Worm (Caenorhabditis elegans) whole organism, L4 larva: Measurements from ENCODE around the gene Y51A2B.6.

Experiments
- D1046.2 ChIP-seq: fragments of 200-800 bp; sonication (Bioruptor generic); IDR thresholded peaks from 2 replicates; pipeline ENCODE4 v1.3.6; 2022; ENCODE audit warnings: missing genetic modification characterization, missing compliant biosample characterization
- F26F4.8 ChIP-seq: fragments of 200-800 bp; sonication (Bioruptor generic); conservative IDR thresholded peaks from 2 replicates; pipeline ENCODE4 v1.3.6; 2022; ENCODE audit warnings: missing genetic modification characterization, missing compliant biosample characterization
- F37D6.2 ChIP-seq: sonication (generic microtip); optimal IDR thresholded peaks from 2 replicates; lab custom pipeline; 2016; ENCODE audit warnings: mild to moderate bottlenecking, missing genetic modification characterization, missing compliant biosample characterization
- F49E8.2 ChIP-seq: sonication (generic microtip); optimal IDR thresholded peaks from 2 replicates; lab custom pipeline; 2016; ENCODE audit warnings: missing compliant biosample characterization, mild to moderate bottlenecking, missing genetic modification characterization, borderline replicate concordance
- T20F7.1 ChIP-seq: fragments of 200-800 bp; sonication (Bioruptor generic); optimal IDR thresholded peaks from 2 replicates; lab custom pipeline; 2018; ENCODE audit warnings: mild to moderate bottlenecking, missing genetic modification characterization, missing compliant biosample characterization
- Y105C5A.15 ChIP-seq: fragments of 200-800 bp; sonication (Bioruptor generic); IDR thresholded peaks from 2 replicates; pipeline ENCODE4 v1.3.6; 2022; ENCODE audit warnings: missing genetic modification characterization, missing compliant biosample characterization
- Y48G9A.11 ChIP-seq: fragments of 200-800 bp; sonication (Bioruptor generic); IDR thresholded peaks from 2 replicates; pipeline ENCODE4 v1.3.6; 2022; ENCODE audit warnings: missing genetic modification reagents, missing genetic modification characterization, missing compliant biosample characterization
- Y5F2A.4 ChIP-seq: fragments of 200-800 bp; sonication (Bioruptor generic); optimal IDR thresholded peaks from 2 replicates; lab custom pipeline; 2018; ENCODE audit warnings: mild to moderate bottlenecking, missing genetic modification characterization, missing compliant biosample characterization
- Y75B8A.6 ChIP-seq: fragments of 200-800 bp; sonication (Bioruptor generic); IDR thresholded peaks from 2 replicates; pipeline ENCODE4 v1.3.6; 2022; ENCODE audit warnings: missing genetic modification reagents, missing genetic modification characterization, missing compliant biosample characterization
- aha-1 ChIP-seq: fragments of 150-350 bp; peaks from one replicate; lab custom pipeline; 2014; ENCODE audit warnings: missing biosample characterization, missing genetic modification characterization
- ceh-44 ChIP-seq: fragments of 200-800 bp; sonication (Bioruptor generic); IDR thresholded peaks from 2 replicates; pipeline ENCODE4 v1.3.6; 2022; ENCODE audit warnings: missing genetic modification reagents, missing genetic modification characterization, missing compliant biosample characterization
- daf-16 ChIP-seq, 3 experiments: sonication (generic microtip); optimal IDR thresholded peaks; 2 replicates each; lab custom pipeline; 2016 to 2017; ENCODE audit warnings: missing genetic modification characterization in 3 of 3, missing genetic modification reagents in 3 of 3, mild to moderate bottlenecking in 2 of 3, missing compliant biosample characterization in 2 of 3, missing biosample characterization in 1 of 3, moderate library complexity in 1 of 3
- dmd-6 ChIP-seq: fragments of 200-800 bp; sonication (Bioruptor generic); IDR thresholded peaks from 2 replicates; pipeline ENCODE4 v1.3.6; 2022; ENCODE audit warnings: missing genetic modification reagents, missing genetic modification characterization, missing compliant biosample characterization
- duxl-1 ChIP-seq: sonication (generic microtip); optimal IDR thresholded peaks from 2 replicates; lab custom pipeline; 2016; ENCODE audit warnings: mild to moderate bottlenecking, missing genetic modification characterization, moderate library complexity, missing compliant biosample characterization; ENCODE audit not compliant: poor library complexity
- dve-1 ChIP-seq: sonication (generic microtip); optimal IDR thresholded peaks from 2 replicates; lab custom pipeline; 2017; ENCODE audit warnings: antibody characterized with exemption, mild to moderate bottlenecking, missing genetic modification characterization, missing compliant biosample characterization; ENCODE audit not compliant: insufficient read depth
- egl-27 ChIP-seq: sonication (generic microtip); optimal IDR thresholded peaks from 3 replicates; lab custom pipeline; 2017; ENCODE audit warnings: missing biosample characterization, missing genetic modification reagents, missing genetic modification characterization
- fos-1 ChIP-seq: fragments of 150-350 bp; optimal IDR thresholded peaks from 2 replicates; lab custom pipeline; 2014; ENCODE audit warnings: missing biosample characterization, missing genetic modification characterization
- hmg-1.1 ChIP-seq: fragments of 200-800 bp; sonication (Bioruptor generic); IDR thresholded peaks from 2 replicates; pipeline ENCODE4 v1.3.6; 2022; ENCODE audit warnings: missing genetic modification reagents, missing genetic modification characterization, missing compliant biosample characterization
- lin-13 ChIP-seq: fragments of 150-350 bp; optimal IDR thresholded peaks from 2 replicates; lab custom pipeline; 2014; ENCODE audit warnings: missing biosample characterization, missing genetic modification reagents, missing genetic modification characterization
- lin-15B ChIP-seq: fragments of 150-350 bp; sonication (generic microtip); optimal IDR thresholded peaks from 3 replicates; lab custom pipeline; 2014; ENCODE audit warnings: missing biosample characterization, missing genetic modification characterization
- lin-39 ChIP-seq: fragments of 150-350 bp; optimal IDR thresholded peaks from 2 replicates; lab custom pipeline; 2014; ENCODE audit warnings: missing biosample characterization, missing genetic modification reagents, missing genetic modification characterization
- lir-3 ChIP-seq: sonication (generic microtip); optimal IDR thresholded peaks from 2 replicates; lab custom pipeline; 2016; ENCODE audit warnings: mild to moderate bottlenecking, missing genetic modification characterization, missing compliant biosample characterization
- lsy-2 ChIP-seq, 2 experiments: fragments of 150-350 bp in 1 of 2; sonication (generic microtip) in 1 of 2; optimal IDR thresholded peaks; 2 replicates each; lab custom pipeline; 2014 to 2017; ENCODE audit warnings: missing biosample characterization in 2 of 2, missing genetic modification characterization in 2 of 2
- madf-5 ChIP-seq, 2 experiments: fragments of 200-800 bp; sonication (Bioruptor generic); IDR thresholded peaks; 2 replicates each; pipeline ENCODE4 v1.3.6; 2022; ENCODE audit warnings: missing compliant biosample characterization in 2 of 2, missing genetic modification characterization in 2 of 2
- mdl-1 ChIP-seq, 2 experiments: fragments of 150-350 bp in 1 of 2; sonication (generic microtip) in 1 of 2; optimal IDR thresholded peaks; 2 replicates each; lab custom pipeline; 2014 to 2017; ENCODE audit warnings: missing biosample characterization in 2 of 2, missing genetic modification characterization in 2 of 2
- nhr-102 ChIP-seq: sonication (generic microtip); optimal IDR thresholded peaks from 2 replicates; lab custom pipeline; 2016; ENCODE audit warnings: mild to moderate bottlenecking, missing genetic modification characterization, moderate library complexity, missing compliant biosample characterization
- nhr-25 ChIP-seq: sonication (generic microtip); optimal IDR thresholded peaks from 2 replicates; lab custom pipeline; 2017; ENCODE audit warnings: missing genetic modification characterization, mild to moderate bottlenecking, missing compliant biosample characterization, antibody characterized with exemption, moderate library complexity, borderline replicate concordance; ENCODE audit not compliant: insufficient read depth
- nhr-28 ChIP-seq: fragments of 150-350 bp; optimal IDR thresholded peaks from 2 replicates; lab custom pipeline; 2014; ENCODE audit warnings: missing biosample characterization, missing genetic modification characterization
- nhr-48 ChIP-seq: sonication (generic microtip); optimal IDR thresholded peaks from 2 replicates; lab custom pipeline; 2016; ENCODE audit warnings: mild to moderate bottlenecking, missing genetic modification characterization, missing compliant biosample characterization
- nhr-6 ChIP-seq: fragments of 150-350 bp; optimal IDR thresholded peaks from 2 replicates; lab custom pipeline; 2014; ENCODE audit warnings: missing biosample characterization, missing genetic modification characterization
- pqm-1 ChIP-seq: sonication (generic microtip); optimal IDR thresholded peaks from 2 replicates; lab custom pipeline; 2017; ENCODE audit warnings: missing biosample characterization, missing genetic modification characterization
- rbr-2 ChIP-seq: sonication (generic microtip); optimal IDR thresholded peaks from 2 replicates; lab custom pipeline; 2016; ENCODE audit warnings: missing genotype, missing genetic modification characterization, missing compliant biosample characterization
- saeg-2 ChIP-seq: fragments of 200-800 bp; sonication (Bioruptor generic); IDR thresholded peaks from 2 replicates; pipeline ENCODE4 v1.3.6; 2022; ENCODE audit warnings: missing genetic modification reagents, missing genetic modification characterization, missing compliant biosample characterization
- snpc-1.2 ChIP-seq: fragments of 200-800 bp; sonication (Bioruptor generic); IDR thresholded peaks from 2 replicates; pipeline ENCODE4 v1.3.6; 2022; ENCODE audit warnings: missing genetic modification reagents, missing genetic modification characterization, missing compliant biosample characterization
- spr-3 ChIP-seq: fragments of 200-800 bp; sonication (Bioruptor generic); optimal IDR thresholded peaks from 2 replicates; lab custom pipeline; 2018; ENCODE audit warnings: mild to moderate bottlenecking, missing genetic modification characterization, missing compliant biosample characterization
- tag-97 ChIP-seq: fragments of 200-800 bp; sonication (Bioruptor generic); IDR thresholded peaks from 2 replicates; pipeline ENCODE4 v1.3.6; 2022; ENCODE audit warnings: missing genetic modification characterization, missing compliant biosample characterization
- tra-1 ChIP-seq: fragments of 200-800 bp; sonication (Bioruptor generic); IDR thresholded peaks from 2 replicates; pipeline ENCODE4 v1.3.6; 2022; ENCODE audit warnings: missing genetic modification reagents, missing genetic modification characterization, missing compliant biosample characterization
- unc-62 ChIP-seq, 3 experiments: fragments of 150-350 bp in 1 of 3; sonication (generic microtip); optimal IDR thresholded peaks in 2 of 3; peaks in 1 of 3; 1 replicate in 1 of 3; 2 replicates in 2 of 3; lab custom pipeline; 2014 to 2017; ENCODE audit warnings: missing biosample characterization in 3 of 3, missing genetic modification characterization in 3 of 3, missing genetic modification reagents in 3 of 3, missing genotype in 1 of 3
- zag-1 ChIP-seq: fragments of 150-350 bp; optimal IDR thresholded peaks from 2 replicates; lab custom pipeline; 2014; ENCODE audit warnings: missing biosample characterization, missing genetic modification characterization
- zfp-2 ChIP-seq: sonication (generic microtip); optimal IDR thresholded peaks from 2 replicates; lab custom pipeline; 2016; ENCODE audit warnings: mild to moderate bottlenecking, missing genetic modification characterization, missing compliant biosample characterization

The Y51A2B.6 gene

ce11 chrV:18359888-18360287 is 34.2 kb downstream of the Y51A2B.6 start, which contains the start of gene C08E8.5:
Gene C08E8.5 (minus strand): TSS chrV:18359988.
- peak; percentile 68 for TF ChIP-seq aha-1 (tag; lab: Kevin White, UChicago)
- TF ChIP-seq snpc-1.2 (GFP tag; lab: Robert Waterston, UW) = no peak
- no peak for TF ChIP-seq lsy-2 (tag; optimal IDR thresholded peaks at IDR 0.05; lab: Kevin White, UChicago)
- TF ChIP-seq D1046.2 = no peak

ce11 chrV:18355742-18356141 is 38.4 kb downstream of the Y51A2B.6 start, which contains the start of gene C08E8.2:
Gene C08E8.2 (minus strand): TSS chrV:18355842.
- no peak for TF ChIP-seq daf-16 (GFP tag; optimal IDR thresholded peaks at IDR 0.05; lab: Kevin White, UChicago)
- no peak for TF ChIP-seq daf-16 (tag; optimal IDR thresholded peaks at IDR 0.05; lab: Kevin White, UChicago)
- no peak for TF ChIP-seq madf-5 (GFP tag; IDR thresholded peaks at IDR 0.05; lab: Robert Waterston, UW)
- no peak for TF ChIP-seq Y105C5A.15 (GFP tag; lab: Robert Waterston, UW)
- no peak for TF ChIP-seq unc-62 (GFP tag; optimal IDR thresholded peaks at IDR 0.05 in 1 of 2; lab: Kevin White, UChicago)
- no peak for TF ChIP-seq unc-62 (tag; optimal IDR thresholded peaks at IDR 0.05; lab: Kevin White, UChicago)
- no peak for TF ChIP-seq dmd-6 (GFP tag; lab: Robert Waterston, UW)

- TF ChIP-seq nhr-28 (tag; lab: Kevin White, UChicago) (peak; percentile 96), duxl-1 (no peak), lin-13 (GFP tag; lab: Kevin White, UChicago) (peak; percentile 20)
These were observed 39.8 kb downstream of the Y51A2B.6 start for ce11 chrV:18354299-18354698.

DNA sequence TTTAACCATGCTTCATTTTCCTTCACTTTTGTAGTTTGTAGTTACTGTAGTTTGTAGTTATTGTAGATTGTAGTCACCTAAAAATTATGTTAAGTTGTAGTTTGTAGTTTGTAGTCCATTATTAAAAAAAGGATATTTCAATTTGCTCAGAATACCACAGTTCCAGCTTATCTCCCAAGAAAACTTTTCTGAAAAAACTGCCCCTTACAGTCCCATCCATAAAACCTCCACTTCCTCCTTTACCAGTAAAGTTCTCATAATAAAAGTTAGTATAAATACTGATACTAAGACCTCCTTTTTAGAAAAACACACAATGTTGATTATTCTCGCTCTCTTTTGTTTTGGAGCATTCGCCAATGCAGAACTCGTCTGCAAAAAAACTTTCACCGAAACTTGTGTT is 43.4 kb downstream of the Y51A2B.6 start, which contains the start of gene C08E8.11:
Gene C08E8.11 (plus strand): TSS at position 301 of the 400 bp plus-strand sequence.
- TF ChIP-seq mdl-1 (tag; optimal IDR thresholded peaks at IDR 0.05; lab: Kevin White, UChicago) = no peak
- TF ChIP-seq lir-3 (tag; lab: Kevin White, UChicago) = no peak
- no peak for TF ChIP-seq ceh-44 (GFP tag; lab: Robert Waterston, UW)
- no peak for TF ChIP-seq Y105C5A.15 (GFP tag; lab: Robert Waterston, UW)
- no peak for TF ChIP-seq Y5F2A.4
- TF ChIP-seq tag-97 (GFP tag; lab: Robert Waterston, UW) = no peak
- no peak for TF ChIP-seq Y75B8A.6 (GFP tag; lab: Robert Waterston, UW)
- TF ChIP-seq tra-1 (GFP tag; lab: Robert Waterston, UW) = no peak
- no peak for TF ChIP-seq hmg-1.1 (GFP tag; lab: Robert Waterston, UW)
- no peak for TF ChIP-seq lin-39 (tag; lab: Kevin White, UChicago)
- TF ChIP-seq nhr-102 (tag; lab: Kevin White, UChicago) = no peak
- TF ChIP-seq pqm-1 (tag; lab: Kevin White, UChicago) = no peak
- no peak for TF ChIP-seq egl-27 (tag; lab: Kevin White, UChicago)
- no peak for TF ChIP-seq nhr-28 (tag; lab: Kevin White, UChicago)
- no peak for TF ChIP-seq aha-1 (tag; lab: Kevin White, UChicago)

- TF ChIP-seq nhr-48 (tag; lab: Kevin White, UChicago) (no peak), unc-62 (GFP tag; optimal IDR thresholded peaks at IDR 0.05 in 1 of 2; lab: Kevin White, UChicago) (peak in 1 of 2 experiments; percentile 81), unc-62 (tag; optimal IDR thresholded peaks at IDR 0.05; lab: Kevin White, UChicago) (no peak)
These were observed 44.1 kb downstream of the Y51A2B.6 start, which contains the start of gene C08E8.3 for ce11 chrV:18350046-18350445. Gene C08E8.3 (plus strand): TSS chrV:18350129.

DNA sequence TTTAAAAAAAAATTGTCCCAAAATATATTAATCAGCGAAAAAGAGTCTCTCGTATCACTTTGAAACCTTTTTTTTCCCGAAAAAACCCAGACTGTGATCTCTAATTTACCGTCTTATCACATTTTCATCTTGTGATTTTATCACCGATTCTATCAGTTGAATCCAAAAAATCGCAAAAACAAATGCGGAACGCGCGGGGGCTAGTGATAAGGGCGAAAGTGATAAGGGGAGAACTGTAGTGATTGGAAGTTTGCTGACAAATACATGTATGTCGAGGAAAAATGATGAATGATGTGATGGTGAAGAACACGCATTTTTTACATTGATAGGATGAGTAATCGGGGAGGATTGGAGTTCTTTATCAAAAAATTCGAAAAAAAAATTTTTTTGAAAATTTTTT is 48.0 kb downstream of the Y51A2B.6 start:
- TF ChIP-seq dve-1 (peak; percentile 99), spr-3 (GFP tag; lab: Kevin White, UChicago) (no peak), F49E8.2 (tag; lab: Kevin White, UChicago) (no peak), rbr-2 (tag; lab: Kevin White, UChicago) (no peak), F37D6.2 (no peak), F26F4.8 (GFP tag; lab: Robert Waterston, UW) (no peak), T20F7.1 (GFP tag; lab: Kevin White, UChicago) (no peak), nhr-25 (tag; lab: Kevin White, UChicago) (no peak), aha-1 (tag; lab: Kevin White, UChicago) (peak; percentile 80), saeg-2 (GFP tag; lab: Robert Waterston, UW) (no peak), Y48G9A.11 (no peak), nhr-6 (tag; lab: Kevin White, UChicago) (peak; percentile 74), zag-1 (no peak), lin-15B (tag; lab: Kevin White, UChicago) (no peak), zfp-2 (tag; lab: Kevin White, UChicago) (no peak), ceh-44 (GFP tag; lab: Robert Waterston, UW) (no peak), fos-1 (tag; lab: Kevin White, UChicago) (peak; percentile 80)
